Worm (Caenorhabditis elegans) whole organism, young adult: ENCODE results near the gene skr-14.

Experiments used
- B0336.3 ChIP-seq: fragments of 200-800 bp; sonication (Bioruptor generic); IDR thresholded peaks from 2 replicates; pipeline ENCODE4 v1.3.6; 2022; ENCODE audit warnings: missing genetic modification characterization, missing compliant biosample characterization
- C06A6.2 ChIP-seq: fragments of 200-800 bp; sonication (Bioruptor generic); conservative IDR thresholded peaks from 2 replicates; pipeline ENCODE4 v1.3.6; 2022; ENCODE audit warnings: missing genetic modification characterization, missing compliant biosample characterization
- D2030.7 ChIP-seq: fragments of 200-800 bp; sonication (Bioruptor generic); IDR thresholded peaks from 2 replicates; pipeline ENCODE4 v1.3.6; 2022; ENCODE audit warnings: missing genetic modification reagents, missing genetic modification characterization, missing compliant biosample characterization
- F10E7.11 ChIP-seq: sonication (generic microtip); optimal IDR thresholded peaks from 2 replicates; lab custom pipeline; 2017; ENCODE audit warnings: mild to moderate bottlenecking, missing genetic modification characterization, moderate library complexity, missing compliant biosample characterization
- F22D6.2 ChIP-seq: sonication (generic microtip); optimal IDR thresholded peaks from 2 replicates; lab custom pipeline; 2016; ENCODE audit warnings: mild to moderate bottlenecking, missing genetic modification characterization, missing compliant biosample characterization
- F37B4.10 ChIP-seq: fragments of 200-800 bp; sonication (Bioruptor generic); IDR thresholded peaks from 2 replicates; pipeline ENCODE4 v1.3.6; 2022; ENCODE audit warnings: missing genetic modification characterization, missing compliant biosample characterization
- F52B5.7 ChIP-seq: sonication (generic microtip); optimal IDR thresholded peaks from 2 replicates; lab custom pipeline; 2016; ENCODE audit warnings: mild to moderate bottlenecking, missing genetic modification characterization, missing compliant biosample characterization
- F55B11.4 ChIP-seq: sonication (generic microtip); optimal IDR thresholded peaks from 2 replicates; lab custom pipeline; 2016; ENCODE audit warnings: missing compliant biosample characterization, missing genetic modification characterization, borderline replicate concordance; ENCODE audit not compliant: insufficient read depth
- F57C9.4 ChIP-seq: sonication (generic microtip); optimal IDR thresholded peaks from 2 replicates; lab custom pipeline; 2017; ENCODE audit warnings: mild to moderate bottlenecking, missing genetic modification characterization, missing compliant biosample characterization
- K11D2.4 ChIP-seq: fragments of 200-800 bp; sonication (Bioruptor generic); IDR thresholded peaks from 2 replicates; pipeline ENCODE4 v1.3.6; 2022; ENCODE audit warnings: missing genetic modification reagents, missing genetic modification characterization, missing compliant biosample characterization
- T07F8.4 ChIP-seq: sonication (generic microtip); optimal IDR thresholded peaks from 2 replicates; lab custom pipeline; 2016; ENCODE audit warnings: mild to moderate bottlenecking, missing genetic modification characterization, moderate library complexity, missing compliant biosample characterization
- Y53F4B.3 ChIP-seq: fragments of 200-800 bp; sonication (Bioruptor generic); IDR thresholded peaks from 2 replicates; pipeline ENCODE4 v1.3.6; 2022; ENCODE audit warnings: missing genetic modification reagents, missing genetic modification characterization, missing compliant biosample characterization
- Y67H2A.10 ChIP-seq: fragments of 200-800 bp; sonication (Bioruptor generic); conservative IDR thresholded peaks from 2 replicates; pipeline ENCODE4 v1.3.6; 2022; ENCODE audit warnings: missing genetic modification reagents, missing genetic modification characterization, missing compliant biosample characterization
- Y79H2A.3 ChIP-seq: fragments of 200-800 bp; sonication (Bioruptor generic); conservative IDR thresholded peaks from 2 replicates; pipeline ENCODE4 v1.3.6; 2022; ENCODE audit warnings: missing genetic modification reagents, missing genetic modification characterization, missing compliant biosample characterization
- akir-1 ChIP-seq: fragments of 200-800 bp; sonication (Bioruptor generic); optimal IDR thresholded peaks from 2 replicates; lab custom pipeline; 2018; ENCODE audit warnings: mild to moderate bottlenecking, missing genetic modification characterization, moderate library complexity, missing compliant biosample characterization
- aptf-3 ChIP-seq: fragments of 200-800 bp; sonication (Bioruptor generic); IDR thresholded peaks from 2 replicates; pipeline ENCODE4 v1.3.6; 2022; ENCODE audit warnings: missing genetic modification characterization, missing compliant biosample characterization
- attf-3 ChIP-seq: fragments of 200-800 bp; sonication (Bioruptor generic); conservative IDR thresholded peaks from 2 replicates; pipeline ENCODE4 v1.3.6; 2022; ENCODE audit warnings: missing genetic modification reagents, missing genetic modification characterization, missing compliant biosample characterization
- attf-5 ChIP-seq: fragments of 200-800 bp; sonication (Bioruptor generic); optimal IDR thresholded peaks from 2 replicates; lab custom pipeline; 2018; ENCODE audit warnings: mild to moderate bottlenecking, missing genetic modification characterization, missing compliant biosample characterization
- bed-1 ChIP-seq: fragments of 200-800 bp; sonication (Bioruptor generic); IDR thresholded peaks from 2 replicates; pipeline ENCODE4 v1.3.6; 2022; ENCODE audit warnings: missing genetic modification reagents, missing genetic modification characterization, missing compliant biosample characterization
- ccch-3 ChIP-seq: fragments of 200-800 bp; sonication (Bioruptor generic); optimal IDR thresholded peaks from 2 replicates; lab custom pipeline; 2018; ENCODE audit warnings: mild to moderate bottlenecking, missing genetic modification characterization, missing compliant biosample characterization
- ceh-100 ChIP-seq: fragments of 200-800 bp; sonication (Bioruptor generic); IDR thresholded peaks from 2 replicates; pipeline ENCODE4 v1.3.6; 2022; ENCODE audit warnings: missing genetic modification reagents, missing genetic modification characterization, missing compliant biosample characterization
- efl-1 ChIP-seq: fragments of 150-350 bp; optimal IDR thresholded peaks from 2 replicates; lab custom pipeline; 2014; ENCODE audit warnings: missing biosample characterization, missing genetic modification reagents, missing genetic modification characterization
- egl-18 ChIP-seq: fragments of 200-800 bp; sonication (Bioruptor generic); IDR thresholded peaks from 2 replicates; pipeline ENCODE4 v1.3.6; 2022; ENCODE audit warnings: missing genetic modification reagents, missing genetic modification characterization, missing compliant biosample characterization
- egrh-3 ChIP-seq: fragments of 200-800 bp; sonication (Bioruptor generic); IDR thresholded peaks from 2 replicates; pipeline ENCODE4 v1.3.6; 2022; ENCODE audit warnings: missing genetic modification reagents, missing genetic modification characterization, missing compliant biosample characterization
- ekl-4 ChIP-seq: fragments of 200-800 bp; sonication (Bioruptor generic); IDR thresholded peaks from 2 replicates; pipeline ENCODE4 v1.3.6; 2022; ENCODE audit warnings: missing genetic modification reagents, missing genetic modification characterization, missing compliant biosample characterization
- gei-17 ChIP-seq: fragments of 200-800 bp; sonication (Bioruptor generic); optimal IDR thresholded peaks from 2 replicates; lab custom pipeline; 2018; ENCODE audit warnings: mild to moderate bottlenecking, missing genetic modification characterization, missing compliant biosample characterization
- hrde-1 ChIP-seq: sonication (generic microtip); optimal IDR thresholded peaks from 2 replicates; lab custom pipeline; 2016; ENCODE audit warnings: missing genetic modification characterization, mild to moderate bottlenecking, missing compliant biosample characterization, moderate library complexity, missing genotype, missing genetic modification reagents, borderline replicate concordance
- lin-26 ChIP-seq: fragments of 200-800 bp; sonication (Bioruptor generic); IDR thresholded peaks from 2 replicates; pipeline ENCODE4 v1.3.6; 2022; ENCODE audit warnings: missing genetic modification reagents, missing genetic modification characterization, missing compliant biosample characterization
- mel-28 ChIP-seq: sonication (generic microtip); optimal IDR thresholded peaks from 2 replicates; lab custom pipeline; 2016; ENCODE audit warnings: borderline replicate concordance, mild to moderate bottlenecking, missing genetic modification characterization, missing compliant biosample characterization
- mes-4 ChIP-seq: sonication (generic microtip); optimal IDR thresholded peaks from 2 replicates; lab custom pipeline; 2016; ENCODE audit warnings: missing genotype, missing genetic modification characterization, missing compliant biosample characterization
- nfya-2 ChIP-seq: fragments of 200-800 bp; sonication (Bioruptor generic); IDR thresholded peaks from 2 replicates; pipeline ENCODE4 v1.3.6; 2022; ENCODE audit warnings: missing genetic modification reagents, missing genetic modification characterization, missing compliant biosample characterization
- nfyb-1 ChIP-seq: fragments of 200-800 bp; sonication (Bioruptor generic); IDR thresholded peaks from 2 replicates; pipeline ENCODE4 v1.3.6; 2022; ENCODE audit warnings: missing genetic modification reagents, missing genetic modification characterization, missing compliant biosample characterization
- nhr-120 ChIP-seq: fragments of 200-800 bp; sonication (Bioruptor generic); IDR thresholded peaks from 2 replicates; pipeline ENCODE4 v1.3.6; 2022; ENCODE audit warnings: missing genetic modification characterization, missing compliant biosample characterization
- pbrm-1 ChIP-seq: fragments of 200-800 bp; sonication (Bioruptor generic); IDR thresholded peaks from 2 replicates; pipeline ENCODE4 v1.3.6; 2022; ENCODE audit warnings: missing genetic modification reagents, missing genetic modification characterization, missing compliant biosample characterization
- sdz-38 ChIP-seq: sonication (generic microtip); optimal IDR thresholded peaks from 2 replicates; lab custom pipeline; 2016; ENCODE audit warnings: missing genotype, missing genetic modification characterization, missing compliant biosample characterization
- sea-2 ChIP-seq: fragments of 200-800 bp; sonication (Bioruptor generic); IDR thresholded peaks from 2 replicates; pipeline ENCODE4 v1.3.6; 2022; ENCODE audit warnings: missing genetic modification characterization, missing compliant biosample characterization
- snpc-1.1 ChIP-seq: sonication (generic microtip); optimal IDR thresholded peaks from 2 replicates; lab custom pipeline; 2017; ENCODE audit warnings: missing genetic modification characterization, mild to moderate bottlenecking, missing compliant biosample characterization, antibody characterized with exemption, moderate library complexity, missing genotype, missing genetic modification reagents; ENCODE audit not compliant: insufficient read depth
- tbp1 ChIP-seq: fragments of 200-800 bp; sonication (Bioruptor generic); optimal IDR thresholded peaks from 2 replicates; lab custom pipeline; 2018; ENCODE audit warnings: mild to moderate bottlenecking, missing genetic modification characterization, missing compliant biosample characterization
- tlf-1 ChIP-seq: fragments of 200-800 bp; sonication (Bioruptor generic); optimal IDR thresholded peaks from 2 replicates; lab custom pipeline; 2018; ENCODE audit warnings: mild to moderate bottlenecking, missing genetic modification characterization, missing compliant biosample characterization
- unc-130 ChIP-seq: sonication (generic microtip); optimal IDR thresholded peaks from 2 replicates; lab custom pipeline; 2016; ENCODE audit warnings: missing genetic modification reagents, missing genetic modification characterization, missing compliant biosample characterization
- ztf-25 ChIP-seq: fragments of 200-800 bp; sonication (Bioruptor generic); IDR thresholded peaks from 2 replicates; pipeline ENCODE4 v1.3.6; 2022; ENCODE audit warnings: missing genetic modification reagents, missing genetic modification characterization, missing compliant biosample characterization
- ztf-28 ChIP-seq: fragments of 200-800 bp; sonication (Bioruptor generic); IDR thresholded peaks from 2 replicates; pipeline ENCODE4 v1.3.6; 2022; ENCODE audit warnings: missing genetic modification reagents, missing genetic modification characterization, missing compliant biosample characterization
- ztf-3 ChIP-seq: fragments of 200-800 bp; sonication (Bioruptor generic); optimal IDR thresholded peaks from 2 replicates; lab custom pipeline; 2018; ENCODE audit warnings: mild to moderate bottlenecking, missing genetic modification characterization, missing compliant biosample characterization

Gene skr-14

DNA sequence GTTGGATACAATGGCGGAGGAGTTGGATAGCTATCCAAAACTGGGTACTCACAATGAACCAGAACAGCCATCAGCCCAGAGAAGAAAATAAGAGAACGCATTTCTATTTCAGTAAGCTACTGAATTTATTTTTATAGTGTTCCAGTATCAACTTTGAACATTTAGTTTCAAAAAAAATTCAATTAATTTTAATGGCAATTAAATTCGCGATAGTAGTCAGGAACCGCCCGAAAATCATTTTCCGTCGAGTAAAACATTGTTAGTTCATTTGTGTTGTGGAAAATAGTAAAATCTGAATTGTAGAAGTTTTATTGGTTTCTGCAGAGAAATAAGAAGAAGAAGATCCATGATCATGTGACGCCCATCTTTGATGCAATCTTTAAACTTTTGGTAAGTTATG is 3.3 kb downstream of the skr-14 start, which contains the start of gene Y47D7A.6:
Y47D7A.6 (minus strand) TSS at position 101 of the 400 bp plus-strand sequence.
- TF ChIP-seq Y79H2A.3 (GFP tag; lab: Robert Waterston, UW) (no peak), tlf-1 (GFP tag; lab: Kevin White, UChicago) (no peak), nfya-2 (GFP tag; lab: Robert Waterston, UW) (no peak), aptf-3 (GFP tag; lab: Robert Waterston, UW) (no peak), attf-3 (GFP tag; lab: Robert Waterston, UW) (no peak), mel-28 (tag; lab: Kevin White, UChicago) (no peak), F52B5.7 (tag; lab: Kevin White, UChicago) (no peak), ztf-28 (GFP tag; lab: Robert Waterston, UW) (no peak), gei-17 (no peak), F10E7.11 (tag; lab: Kevin White, UChicago) (no peak), D2030.7 (no peak), Y53F4B.3 (no peak), egrh-3 (GFP tag; lab: Robert Waterston, UW) (no peak), pbrm-1 (GFP tag; lab: Robert Waterston, UW) (no peak), attf-5 (GFP tag; lab: Kevin White, UChicago) (no peak), bed-1 (GFP tag; lab: Robert Waterston, UW) (no peak), nfyb-1 (GFP tag; lab: Robert Waterston, UW) (no peak), ztf-25 (GFP tag; lab: Robert Waterston, UW) (no peak), F37B4.10 (GFP tag; lab: Robert Waterston, UW) (no peak)

DNA sequence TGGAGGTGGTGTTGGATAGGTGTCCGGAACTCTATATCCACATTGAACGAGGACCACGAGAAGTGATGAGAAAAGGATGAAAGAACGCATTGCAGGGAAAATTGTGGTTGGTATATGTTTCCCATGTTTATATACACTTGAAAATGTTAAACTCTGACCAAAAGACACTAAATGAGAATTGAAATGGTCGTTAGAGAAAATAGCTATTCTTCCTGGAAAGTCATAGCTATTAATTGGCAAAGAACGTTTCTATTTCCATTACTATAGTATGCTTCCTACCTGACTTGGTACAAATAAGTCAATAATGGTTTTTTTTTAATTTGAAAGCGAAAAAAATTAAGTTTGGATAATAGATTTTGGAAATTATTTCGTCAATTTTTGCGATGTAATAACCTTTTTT is 4.7 kb downstream of the skr-14 start, which contains the start of gene Y47D7A.18:
Y47D7A.18 (minus strand) TSS at position 101 of the 400 bp plus-strand sequence.
- TF ChIP-seq akir-1 (GFP tag; lab: Kevin White, UChicago) (no peak), snpc-1.1 (tag; lab: Kevin White, UChicago) (no peak), F22D6.2 (tag; lab: Kevin White, UChicago) (no peak), ceh-100 (GFP tag; lab: Robert Waterston, UW) (no peak), Y67H2A.10 (no peak), egl-18 (GFP tag; lab: Robert Waterston, UW) (no peak), attf-3 (GFP tag; lab: Robert Waterston, UW) (no peak), F55B11.4 (no peak), nfyb-1 (GFP tag; lab: Robert Waterston, UW) (no peak), efl-1 (no peak), hrde-1 (tag; lab: Kevin White, UChicago) (no peak), nhr-120 (GFP tag; lab: Robert Waterston, UW) (no peak), ztf-3 (GFP tag; lab: Kevin White, UChicago) (no peak), mes-4 (tag; lab: Kevin White, UChicago) (no peak)

DNA sequence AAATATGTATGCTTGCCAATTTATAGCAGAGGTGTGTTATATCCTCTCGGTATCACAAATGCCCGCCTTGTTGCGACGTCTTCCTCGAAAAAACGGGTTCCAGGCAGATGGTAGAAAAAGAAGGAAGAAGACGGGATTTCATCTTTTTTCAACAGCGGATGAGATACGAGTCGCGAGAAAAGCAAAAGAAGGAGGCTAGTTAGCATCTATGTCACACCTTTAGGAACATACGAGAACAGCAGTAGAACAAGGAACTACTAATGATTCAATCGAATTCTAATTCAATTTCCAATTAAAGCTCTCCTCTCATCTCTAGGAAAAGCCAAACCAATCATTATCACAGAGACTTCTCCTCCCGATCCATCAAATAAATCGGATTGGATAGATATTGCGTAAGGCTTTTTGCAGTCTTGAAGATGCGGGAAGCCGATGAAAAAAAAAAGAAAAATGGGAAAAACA is 6.7 kb downstream of the skr-14 start, which contains the start of gene grl-5:
grl-5 (minus strand) TSS at position 51 of the 459 bp plus-strand sequence.
- TF ChIP-seq snpc-1.1 (tag; lab: Kevin White, UChicago): no peak
- TF ChIP-seq lin-26: no peak
- TF ChIP-seq unc-130 (GFP tag; lab: Kevin White, UChicago): no peak
- TF ChIP-seq Y79H2A.3 (GFP tag; lab: Robert Waterston, UW): no peak
- no peak for TF ChIP-seq T07F8.4 (tag; lab: Kevin White, UChicago)
- TF ChIP-seq sea-2 (GFP tag; lab: Robert Waterston, UW): no peak
- TF ChIP-seq F52B5.7 (tag; lab: Kevin White, UChicago): no peak
- no peak for TF ChIP-seq sdz-38 (tag; lab: Kevin White, UChicago)
- no peak for TF ChIP-seq tbp1 (GFP tag; lab: Kevin White, UChicago)
- no peak for TF ChIP-seq C06A6.2 (GFP tag; lab: Robert Waterston, UW)
- no peak for TF ChIP-seq F57C9.4
- no peak for TF ChIP-seq K11D2.4 (GFP tag; lab: Robert Waterston, UW)
- no peak for TF ChIP-seq ccch-3 (GFP tag; lab: Kevin White, UChicago)
- TF ChIP-seq attf-5 (GFP tag; lab: Kevin White, UChicago): no peak
- no peak for TF ChIP-seq ekl-4
- TF ChIP-seq B0336.3 (GFP tag; lab: Robert Waterston, UW): no peak
- TF ChIP-seq F37B4.10 (GFP tag; lab: Robert Waterston, UW): no peak
